Worm (Caenorhabditis elegans): ENCODE results near the gene nlp-60.

DNA sequence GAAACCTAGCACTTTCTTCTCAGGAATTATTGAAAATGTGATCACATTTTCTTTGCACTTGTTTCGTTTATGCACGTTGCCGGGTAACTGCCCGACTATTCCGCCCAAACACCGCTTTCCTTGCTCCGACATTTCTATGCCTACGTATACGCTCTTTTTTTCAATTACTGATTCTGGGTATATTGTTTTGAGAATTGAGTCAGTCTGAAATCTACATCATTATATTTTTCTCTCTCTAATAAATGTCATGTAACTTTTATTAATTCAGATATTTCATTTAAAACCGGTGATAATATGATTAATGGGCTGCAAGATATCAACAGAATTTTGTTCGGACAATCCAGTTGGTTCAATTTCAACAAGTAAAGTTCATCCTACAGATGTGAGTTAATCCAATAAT is 18.3 kb upstream of the nlp-60 start, which contains the start of gene ttll-11:
- TF ChIP-seq nhr-237 (tag; optimal IDR thresholded peaks at IDR 0.05) = no peak
- no peak for TF ChIP-seq mep-1 (tag; optimal IDR thresholded peaks at IDR 0.05)
- no peak for TF ChIP-seq nhr-76 (tag; optimal IDR thresholded peaks at IDR 0.05)
- TF ChIP-seq lin-39 (tag; optimal IDR thresholded peaks at IDR 0.05) = no peak
- no peak for TF ChIP-seq ama-1 (optimal IDR thresholded peaks at IDR 0.05)
- TF ChIP-seq ceh-82 (tag; optimal IDR thresholded peaks at IDR 0.05) = no peak
- TF ChIP-seq sptf-1 (tag; optimal IDR thresholded peaks at IDR 0.05) = no peak
